Worm (Caenorhabditis elegans): ENCODE measurements around the gene Y59A8B.21.

Y59A8B.21 gene

DNA sequence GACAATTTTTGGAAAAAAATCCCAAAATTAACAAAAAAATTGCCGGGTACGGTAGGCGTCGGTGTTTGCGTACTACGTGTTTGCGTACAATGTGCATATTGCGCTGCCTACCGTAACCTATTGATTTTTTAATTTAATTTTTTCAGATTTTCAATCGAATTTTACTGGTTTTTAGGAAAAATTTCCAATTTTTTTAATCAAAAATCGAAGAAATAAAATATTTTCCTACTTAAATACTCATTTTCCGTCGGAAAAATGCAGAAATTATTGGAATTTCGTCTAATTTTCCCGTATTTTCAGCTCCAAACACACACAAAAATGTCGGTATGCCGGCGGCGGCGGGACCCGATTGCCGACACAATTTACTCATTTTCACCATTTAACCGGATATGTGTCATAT lies at the start of gene Y59A8B.21:
TSS of gene Y59A8B.21 (plus strand) at position 301 of the 400 bp plus-strand sequence.
- TF ChIP-seq ham-2 (GFP tag; optimal IDR thresholded peaks at IDR 0.05) (no peak), unc-39 (tag; optimal IDR thresholded peaks at IDR 0.05) (no peak), ceh-43 (GFP tag; optimal IDR thresholded peaks at IDR 0.05) (no peak), elt-1 (tag; optimal IDR thresholded peaks at IDR 0.05; ENCODE audit: borderline replicate concordance, insufficient read depth) (no peak), cnd-1 (tag; optimal IDR thresholded peaks at IDR 0.05) (no peak), nhr-2 (tag; optimal IDR thresholded peaks at IDR 0.05) (no peak), ceh-83 (GFP tag; optimal IDR thresholded peaks at IDR 0.05) (no peak), sem-2 (GFP tag; optimal IDR thresholded peaks at IDR 0.05) (no peak), mls-2 (tag; optimal IDR thresholded peaks at IDR 0.05) (no peak), pha-4 (tag; optimal IDR thresholded peaks at IDR 0.05) (no peak), lin-32 (GFP tag; optimal IDR thresholded peaks at IDR 0.05) (no peak), mep-1 (tag; optimal IDR thresholded peaks at IDR 0.05) (no peak), mab-5 (tag; optimal IDR thresholded peaks at IDR 0.05) (no peak), nhr-237 (tag; optimal IDR thresholded peaks at IDR 0.05) (no peak), M03D4.4 (tag; optimal IDR thresholded peaks at IDR 0.05) (no peak), tbx-8 (GFP tag; optimal IDR thresholded peaks at IDR 0.05) (no peak), unc-62 (GFP tag; optimal IDR thresholded peaks at IDR 0.05) (no peak), blmp-1 (tag; optimal IDR thresholded peaks at IDR 0.05) (no peak), elt-3 (tag; optimal IDR thresholded peaks at IDR 0.05) (no peak), lsy-2 (tag; optimal IDR thresholded peaks at IDR 0.05) (no peak)

DNA sequence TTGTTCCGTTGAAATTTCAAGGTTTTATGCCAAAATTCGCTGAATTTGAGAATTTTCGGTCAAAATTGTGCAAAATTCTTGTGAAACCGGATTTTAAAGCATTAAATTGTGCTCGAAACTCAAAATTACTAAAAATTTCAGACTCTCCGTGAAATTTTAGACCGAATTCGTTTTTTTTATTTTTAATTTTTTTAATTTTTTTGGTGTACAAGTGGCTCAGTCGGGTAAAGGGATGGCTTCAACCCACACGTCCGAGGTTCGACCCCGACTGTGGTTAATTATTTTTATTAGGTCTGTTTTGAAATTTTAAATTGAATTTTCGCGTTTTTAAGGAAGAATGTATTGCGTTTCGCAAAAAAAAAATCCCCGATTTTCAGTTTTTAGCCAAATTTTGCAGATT lies 47.1 kb upstream of the Y59A8B.21 start:
- TF ChIP-seq ces-1 (GFP tag; optimal IDR thresholded peaks at IDR 0.05) (no peak), sptf-1 (tag; optimal IDR thresholded peaks at IDR 0.05) (no peak), tbx-8 (GFP tag; optimal IDR thresholded peaks at IDR 0.05) (no peak), nhr-76 (tag; optimal IDR thresholded peaks at IDR 0.05) (no peak), ztf-11 (tag; optimal IDR thresholded peaks at IDR 0.05) (no peak), snpc-4 (tag; optimal IDR thresholded peaks at IDR 0.05) (no peak), bed-3 (GFP tag; optimal IDR thresholded peaks at IDR 0.05) (no peak), drap-1 (GFP tag; optimal IDR thresholded peaks at IDR 0.05) (no peak), lin-13 (tag; optimal IDR thresholded peaks at IDR 0.05) (no peak), pha-4 (tag; optimal IDR thresholded peaks at IDR 0.05) (no peak), zip-8 (tag; optimal IDR thresholded peaks at IDR 0.05) (no peak), sem-2 (GFP tag; optimal IDR thresholded peaks at IDR 0.05) (no peak), ham-2 (GFP tag; optimal IDR thresholded peaks at IDR 0.05) (no peak), lsy-2 (tag; optimal IDR thresholded peaks at IDR 0.05) (no peak)

- TF ChIP-seq drap-1 (GFP tag; optimal IDR thresholded peaks at IDR 0.05) (peak; percentile 53), ham-2 (GFP tag; optimal IDR thresholded peaks at IDR 0.05) (no peak), nhr-12 (tag; optimal IDR thresholded peaks at IDR 0.05) (no peak), bed-3 (GFP tag; optimal IDR thresholded peaks at IDR 0.05) (no peak), mls-2 (tag; optimal IDR thresholded peaks at IDR 0.05) (no peak), unc-39 (tag; optimal IDR thresholded peaks at IDR 0.05) (no peak), pha-4 (tag; optimal IDR thresholded peaks at IDR 0.05) (no peak), elt-3 (tag; optimal IDR thresholded peaks at IDR 0.05) (no peak)
These were observed 42.1 kb upstream of the Y59A8B.21 start for ce11 chrV:17943877-17944472.

- TF ChIP-seq ces-1 (GFP tag; optimal IDR thresholded peaks at IDR 0.05) = no peak
- no peak for TF ChIP-seq unc-120 (tag; optimal IDR thresholded peaks at IDR 0.05; ENCODE audit: poor library complexity, severe bottlenecking)
- TF ChIP-seq hlh-1 (tag; optimal IDR thresholded peaks at IDR 0.05) = no peak
- no peak for TF ChIP-seq ceh-39 (tag; optimal IDR thresholded peaks at IDR 0.05)
- TF ChIP-seq nhr-12 (tag; optimal IDR thresholded peaks at IDR 0.05) = no peak
- no peak for TF ChIP-seq sptf-1 (tag; optimal IDR thresholded peaks at IDR 0.05)
- TF ChIP-seq cnd-1 (tag; optimal IDR thresholded peaks at IDR 0.05) = no peak
- no peak for TF ChIP-seq zip-8 (tag; optimal IDR thresholded peaks at IDR 0.05)
- TF ChIP-seq mab-5 (tag; optimal IDR thresholded peaks at IDR 0.05) = no peak
- TF ChIP-seq elt-3 (tag; optimal IDR thresholded peaks at IDR 0.05) = no peak
- TF ChIP-seq M03D4.4 (tag; optimal IDR thresholded peaks at IDR 0.05) = no peak
- TF ChIP-seq blmp-1 (tag; optimal IDR thresholded peaks at IDR 0.05) = no peak
- TF ChIP-seq bed-3 (GFP tag; optimal IDR thresholded peaks at IDR 0.05) = no peak
- no peak for TF ChIP-seq drap-1 (GFP tag; optimal IDR thresholded peaks at IDR 0.05)
- TF ChIP-seq nhr-28 (tag; optimal IDR thresholded peaks at IDR 0.05) = no peak
- TF ChIP-seq lin-32 (GFP tag; optimal IDR thresholded peaks at IDR 0.05) = no peak
- no peak for TF ChIP-seq sem-2 (GFP tag; optimal IDR thresholded peaks at IDR 0.05)
- TF ChIP-seq lsy-2 (tag; optimal IDR thresholded peaks at IDR 0.05) = no peak
These were observed 41.1 kb upstream of the Y59A8B.21 start for ce11 chrV:17944849-17945452.

All from whole organism, mixed stage, embryonic.